Worm (Caenorhabditis elegans): Measurements from ENCODE around the gene bre-3.

Gene bre-3

ce11 chrIII:9455980-9456658, 29.2 kb downstream of the bre-3 start, which contains the start of the genes rheb-1 and spk-1 (continued):
- TF ChIP-seq attf-5 (GFP tag; optimal IDR thresholded peaks at IDR 0.05) (peak; percentile 92), ceh-58 (GFP tag; IDR thresholded peaks at IDR 0.05) (no peak), attf-3 (GFP tag; conservative IDR thresholded peaks at IDR 0.05) (0 out of 2 replicates have a peak, but pooled peaks have one; percentile 40), nfya-1 (tag; optimal IDR thresholded peaks at IDR 0.05; ENCODE audit: borderline replicate concordance, insufficient read depth) (no peak), ceh-100 (GFP tag; IDR thresholded peaks at IDR 0.05) (peak; percentile 54; the same call in 1 of the 2 replicates), ekl-4 (GFP tag; IDR thresholded peaks at IDR 0.05) (peak; percentile 66; the same call in 1 of the 2 replicates), akir-1 (GFP tag; optimal IDR thresholded peaks at IDR 0.05) (no peak), Y67H2A.10 (GFP tag; conservative IDR thresholded peaks at IDR 0.05) (peak; percentile 87), mel-28 (tag; optimal IDR thresholded peaks at IDR 0.05; ENCODE audit: borderline replicate concordance) (no peak), sptf-2 (GFP tag; optimal IDR thresholded peaks at IDR 0.05) (no peak), F57C9.4 (tag; optimal IDR thresholded peaks at IDR 0.05) (no peak), madf-3 (GFP tag; IDR thresholded peaks at IDR 0.05) (peak; percentile 81; the same call in 1 of the 2 replicates), B0019.2 (GFP tag; conservative IDR thresholded peaks at IDR 0.05) (0 out of 2 replicates have a peak, but pooled peaks have one; percentile 51), xnd-1 (tag; optimal IDR thresholded peaks at IDR 0.05) (peak; percentile 24), zfh-2 (GFP tag; conservative IDR thresholded peaks at IDR 0.05) (peak; percentile 79), egl-44 (GFP tag; IDR thresholded peaks at IDR 0.05) (peak; percentile 65; the same call in 1 of the 2 replicates), F22D6.2 (tag; optimal IDR thresholded peaks at IDR 0.05) (peak; percentile 13), F57A8.1 (GFP tag; optimal IDR thresholded peaks at IDR 0.05) (no peak), lin-35 (GFP tag; optimal IDR thresholded peaks at IDR 0.05) (peak in 1 of 3 experiments; percentile 58), F55B11.4 (tag; optimal IDR thresholded peaks at IDR 0.05; ENCODE audit: borderline replicate concordance, insufficient read depth) (no peak), fkh-3 (tag; optimal IDR thresholded peaks at IDR 0.05) (no peak), let-607 (tag; optimal IDR thresholded peaks at IDR 0.05) (peak; percentile 81 to 84), nhr-179 (tag; optimal IDR thresholded peaks at IDR 0.05) (no peak), K11D2.4 (GFP tag; IDR thresholded peaks at IDR 0.05) (peak; percentile 65), atf-7 (tag; optimal IDR thresholded peaks at IDR 0.05) (peak; percentile 83), ets-4 (GFP tag; optimal IDR thresholded peaks at IDR 0.05) (peak; percentile 79), rec-8 (tag; optimal IDR thresholded peaks at IDR 0.05) (no peak), lag-1 (GFP tag; IDR thresholded peaks at IDR 0.05) (no peak), cebp-1 (GFP tag; IDR thresholded peaks at IDR 0.05) (peak; percentile 77), cebp-1 (tag; optimal IDR thresholded peaks at IDR 0.05) (peak; percentile 86), ztf-6 (GFP tag; IDR thresholded peaks at IDR 0.05) (no peak), lin-54 (GFP tag; optimal IDR thresholded peaks at IDR 0.05) (peak; percentile 84), die-1 (tag; optimal IDR thresholded peaks at IDR 0.05) (no peak), hmg-20 (GFP tag; IDR thresholded peaks at IDR 0.05) (no peak), F39B2.1 (GFP tag; IDR thresholded peaks at IDR 0.05) (no peak), F37B4.10 (GFP tag; IDR thresholded peaks at IDR 0.05) (peak; percentile 80; the same call in 1 of the 2 replicates), B0261.1 (tag; optimal IDR thresholded peaks at IDR 0.05) (peak; percentile 7), sdz-38 (tag; optimal IDR thresholded peaks at IDR 0.05) (no peak), unc-130 (GFP tag; optimal IDR thresholded peaks at IDR 0.05) (peak; percentile 30), ceh-40 (GFP tag; IDR thresholded peaks at IDR 0.05) (no peak), ztf-26 (tag; optimal IDR thresholded peaks at IDR 0.05) (peak; percentile 60), bed-1 (GFP tag; IDR thresholded peaks at IDR 0.05) (no peak), sea-2 (GFP tag; IDR thresholded peaks at IDR 0.05) (no peak), Y53F4B.3 (GFP tag; IDR thresholded peaks at IDR 0.05) (no peak), tbx-9 (tag; optimal IDR thresholded peaks at IDR 0.05; ENCODE audit: borderline replicate concordance) (no peak), B0035.1 (tag; optimal IDR thresholded peaks at IDR 0.05) (no peak), Y53G8AR.9 (GFP tag; conservative IDR thresholded peaks at IDR 0.05) (peak; percentile 59; the same call in 1 of the 2 replicates)
